Worm (Caenorhabditis elegans) whole organism, mixed stage, embryonic: ENCODE results near the gene soc-1.

Source experiments
- ceh-39 ChIP-seq: fragments of 150-350 bp; optimal IDR thresholded peaks from 2 replicates; lab custom pipeline; 2014; ENCODE audit warnings: missing biosample characterization, missing genetic modification characterization
- ceh-83 ChIP-seq: fragments of 200-800 bp; sonication (Bioruptor generic); optimal IDR thresholded peaks from 2 replicates; lab custom pipeline; 2018; ENCODE audit warnings: mild to moderate bottlenecking, missing genetic modification characterization, missing compliant biosample characterization
- ces-1 ChIP-seq: fragments of 150-350 bp; optimal IDR thresholded peaks from 2 replicates; lab custom pipeline; 2014; ENCODE audit warnings: missing biosample characterization, missing genetic modification reagents, missing genetic modification characterization
- elt-1 ChIP-seq: sonication (generic microtip); optimal IDR thresholded peaks from 2 replicates; lab custom pipeline; 2017; ENCODE audit warnings: missing genetic modification characterization, mild to moderate bottlenecking, missing compliant biosample characterization, antibody characterized with exemption, moderate library complexity, borderline replicate concordance; ENCODE audit not compliant: insufficient read depth
- lin-13 ChIP-seq: fragments of 150-350 bp; optimal IDR thresholded peaks from 2 replicates; lab custom pipeline; 2014; ENCODE audit warnings: missing biosample characterization, missing genetic modification characterization
- lsy-2 ChIP-seq: fragments of 150-350 bp; optimal IDR thresholded peaks from 2 replicates; lab custom pipeline; 2014; ENCODE audit warnings: missing biosample characterization, missing genetic modification characterization
- nhr-28 ChIP-seq: fragments of 150-350 bp; optimal IDR thresholded peaks from 2 replicates; lab custom pipeline; 2014; ENCODE audit warnings: missing biosample characterization, missing genetic modification characterization
- snpc-4 ChIP-seq: fragments of 150-350 bp; optimal IDR thresholded peaks from 2 replicates; lab custom pipeline; 2014; ENCODE audit warnings: missing biosample characterization, missing genetic modification characterization
- sptf-1 ChIP-seq: sonication (generic microtip); optimal IDR thresholded peaks from 2 replicates; lab custom pipeline; 2017; ENCODE audit warnings: mild to moderate bottlenecking, missing genetic modification characterization, moderate library complexity, missing compliant biosample characterization
- zip-8 ChIP-seq: fragments of 150-350 bp; optimal IDR thresholded peaks from 2 replicates; lab custom pipeline; 2014; ENCODE audit warnings: missing biosample characterization, missing genetic modification characterization
- ztf-11 ChIP-seq: fragments of 150-350 bp; optimal IDR thresholded peaks from 2 replicates; lab custom pipeline; 2014; ENCODE audit warnings: missing biosample characterization, missing genetic modification characterization

DNA sequence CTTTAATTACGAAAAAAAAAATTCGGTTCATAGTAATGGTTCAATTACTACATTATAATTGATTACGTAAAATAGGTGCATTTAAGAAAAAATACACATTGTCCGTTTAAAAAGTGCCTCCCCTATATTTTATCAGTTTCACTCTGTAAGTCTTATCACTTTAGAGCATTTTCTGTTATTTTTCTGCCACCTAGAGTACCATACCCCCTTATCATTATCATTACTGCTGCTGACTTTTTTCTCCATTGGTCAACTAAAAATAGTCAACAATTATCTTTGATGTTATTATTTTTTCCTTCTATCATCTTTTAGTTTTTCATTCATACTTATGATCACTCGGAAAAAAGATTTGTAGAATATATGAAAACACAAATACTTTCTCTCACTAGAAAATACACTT is 44.3 kb upstream of the soc-1 start:
- TF ChIP-seq zip-8 (tag; lab: Kevin White, UChicago): no peak
- no peak for TF ChIP-seq ceh-83 (GFP tag; lab: Kevin White, UChicago)
- no peak for TF ChIP-seq nhr-28 (tag; lab: Kevin White, UChicago)
- no peak for TF ChIP-seq lsy-2 (tag; lab: Kevin White, UChicago)
- TF ChIP-seq snpc-4 (tag; lab: Kevin White, UChicago): no peak
- no peak for TF ChIP-seq sptf-1
- TF ChIP-seq lin-13 (tag; lab: Kevin White, UChicago): no peak
- no peak for TF ChIP-seq ceh-39 (tag; lab: Kevin White, UChicago)
- TF ChIP-seq elt-1: no peak
- TF ChIP-seq ces-1 (GFP tag; lab: Kevin White, UChicago): no peak
- TF ChIP-seq ztf-11 (tag; lab: Kevin White, UChicago): no peak
